Fruit fly (Drosophila melanogaster): Measurements from ENCODE around the gene Skp2.

The Skp2 gene

dm6 chr3R:4311067-4311723 is 26.3 kb downstream of the Skp2 start, which contains the start of gene Suv3:
Suv3 (plus strand) TSS chr3R:4311555.
- TF ChIP-seq GATAd (GFP tag; optimal IDR thresholded peaks at IDR 0.05) (no peak), rgr (GFP tag; optimal IDR thresholded peaks at IDR 0.05) (no peak), fru (GFP tag; optimal IDR thresholded peaks at IDR 0.05) (no peak), N (GFP tag; optimal IDR thresholded peaks at IDR 0.05) (no peak), sv (GFP tag; optimal IDR thresholded peaks at IDR 0.05) (no peak), psq (GFP tag; optimal IDR thresholded peaks at IDR 0.05) (peak; percentile 34), Jra (GFP tag; optimal IDR thresholded peaks at IDR 0.05) (no peak), sage (GFP tag; optimal IDR thresholded peaks at IDR 0.05) (no peak), CG9705 (GFP tag; optimal IDR thresholded peaks at IDR 0.05) (no peak), pan (optimal IDR thresholded peaks at IDR 0.05) (no peak), Sp1 (GFP tag; optimal IDR thresholded peaks at IDR 0.05) (peak; percentile 41), Rel (GFP tag; optimal IDR thresholded peaks at IDR 0.05) (no peak), Rel (tag; optimal IDR thresholded peaks at IDR 0.05) (peak; percentile 33), HLH106 (tag; optimal IDR thresholded peaks at IDR 0.05) (peak; percentile 69), OdsH (GFP tag; optimal IDR thresholded peaks at IDR 0.05) (no peak), usp (GFP tag; optimal IDR thresholded peaks at IDR 0.05) (no peak), h (GFP tag; optimal IDR thresholded peaks at IDR 0.05) (no peak), lola (GFP tag; optimal IDR thresholded peaks at IDR 0.05) (no peak), Mio (GFP tag; optimal IDR thresholded peaks at IDR 0.05) (no peak), woc (GFP tag; optimal IDR thresholded peaks at IDR 0.05) (no peak), Hnf4 (GFP tag; optimal IDR thresholded peaks at IDR 0.05) (no peak), dsf (GFP tag; optimal IDR thresholded peaks at IDR 0.05; ENCODE audit: borderline replicate concordance) (no peak)

DNA sequence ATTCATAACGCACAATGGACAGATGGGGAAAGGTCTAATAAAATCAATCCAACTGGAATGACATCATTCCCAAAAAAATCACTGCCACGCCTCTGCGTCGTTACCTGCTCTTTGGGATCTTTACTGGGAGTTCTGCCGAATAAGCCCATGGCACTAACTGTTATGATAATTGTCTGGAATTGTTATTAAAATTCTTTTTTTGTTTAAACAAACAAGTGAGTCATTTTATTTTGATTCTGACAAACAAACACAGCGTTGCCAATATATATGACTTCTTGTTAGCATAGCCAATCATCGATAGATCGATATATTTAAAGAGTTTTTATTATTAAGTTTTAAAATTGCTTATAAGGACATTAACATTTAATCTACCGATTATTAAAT is 26.8 kb downstream of the Skp2 start, which contains the start of gene Vps24:
Gene Vps24 (minus strand): TSS at position 265 of the 384 bp plus-strand sequence.
- TF ChIP-seq OdsH (GFP tag; optimal IDR thresholded peaks at IDR 0.05) (no peak), N (GFP tag; optimal IDR thresholded peaks at IDR 0.05) (no peak), GATAd (GFP tag; optimal IDR thresholded peaks at IDR 0.05) (no peak), Jra (GFP tag; optimal IDR thresholded peaks at IDR 0.05) (peak; percentile 64)

dm6 chr3R:4308708-4309107 is 28.8 kb downstream of the Skp2 start:
- TF ChIP-seq usp (GFP tag; optimal IDR thresholded peaks at IDR 0.05) (no peak), Hr78 (GFP tag; optimal IDR thresholded peaks at IDR 0.05) (no peak), sage (GFP tag; optimal IDR thresholded peaks at IDR 0.05) (no peak), Myc (optimal IDR thresholded peaks at IDR 0.05) (no peak), HLH106 (tag; optimal IDR thresholded peaks at IDR 0.05) (no peak), foxo (GFP tag; optimal IDR thresholded peaks at IDR 0.05) (no peak), CG32264 (GFP tag; optimal IDR thresholded peaks at IDR 0.05) (no peak)

DNA sequence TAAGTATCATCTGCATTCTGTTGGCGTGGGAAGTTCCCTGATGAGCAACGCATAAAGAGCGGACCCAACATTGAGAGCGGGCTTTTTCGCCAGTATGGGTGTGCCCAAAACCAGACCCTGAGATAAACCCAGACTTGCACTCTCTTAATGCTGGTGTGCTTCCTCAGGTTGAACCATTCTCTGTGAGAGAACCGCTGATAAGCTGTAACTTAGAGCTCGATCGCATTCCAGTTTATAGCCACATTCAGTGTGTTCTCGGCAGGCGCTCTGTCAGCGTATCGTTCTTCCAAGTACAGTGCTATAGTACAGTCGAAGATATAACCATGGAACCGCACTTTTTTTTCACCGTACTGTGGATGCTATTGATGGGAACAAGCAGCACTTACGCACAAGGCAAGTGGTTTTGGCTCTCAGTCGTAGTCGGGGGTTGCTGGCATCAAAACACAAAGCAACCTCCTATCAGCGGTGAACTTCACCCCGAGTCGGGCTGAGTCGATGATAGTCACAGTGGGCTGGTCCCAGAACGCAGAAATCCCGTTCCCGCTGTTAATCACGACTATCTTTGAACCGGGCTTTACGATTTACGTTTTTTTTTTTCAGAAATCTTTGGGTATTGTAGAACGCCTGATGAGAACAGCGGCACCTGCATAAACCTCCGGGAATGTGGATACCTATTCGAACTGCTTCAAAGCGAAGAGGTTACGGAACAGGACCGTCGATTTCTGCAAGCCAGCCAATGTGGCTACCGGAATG is 29.6 kb downstream of the Skp2 start, which contains the start of gene MP1:
Gene MP1 (plus strand): TSS at position 245 of the 753 bp plus-strand sequence.
- TF ChIP-seq rgr (GFP tag; optimal IDR thresholded peaks at IDR 0.05) (no peak), Hnf4 (GFP tag; optimal IDR thresholded peaks at IDR 0.05) (peak; percentile 39), Myc (optimal IDR thresholded peaks at IDR 0.05) (no peak), OdsH (GFP tag; optimal IDR thresholded peaks at IDR 0.05) (peak; percentile 29), Dif (GFP tag; optimal IDR thresholded peaks at IDR 0.05; ENCODE audit: partially characterized antibody) (peak; percentile 84), dl (GFP tag; optimal IDR thresholded peaks at IDR 0.05; ENCODE audit: insufficient read depth in 1 of 2, partially characterized antibody in 2 of 2) (peak; percentile 90 to 91), Rel (GFP tag; optimal IDR thresholded peaks at IDR 0.05) (no peak), Rel (tag; optimal IDR thresholded peaks at IDR 0.05) (peak; percentile 60), Hr83 (GFP tag; optimal IDR thresholded peaks at IDR 0.05; ENCODE audit: poor library complexity, severe bottlenecking) (peak; percentile 16)

DNA sequence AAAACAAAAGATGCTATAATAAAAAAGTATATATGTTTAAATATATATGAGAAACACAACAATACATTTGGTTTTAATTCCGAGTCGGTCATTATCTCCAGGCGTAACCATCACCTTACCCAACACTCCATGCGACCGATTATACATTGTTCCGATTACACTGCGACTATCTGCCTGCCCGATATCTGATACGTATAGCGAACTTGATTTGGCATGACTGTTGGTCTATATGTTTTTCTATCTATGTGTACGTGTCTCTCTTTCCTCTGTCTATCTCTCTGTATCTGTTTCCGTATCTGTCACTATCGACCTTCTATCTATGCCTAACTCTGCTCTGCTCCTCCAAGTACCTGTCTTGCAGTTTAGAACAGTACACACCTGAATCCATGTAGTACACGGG is 36.0 kb downstream of the Skp2 start:
- TF ChIP-seq tai (GFP tag; optimal IDR thresholded peaks at IDR 0.05) = no peak
- no peak for TF ChIP-seq Rel (GFP tag; optimal IDR thresholded peaks at IDR 0.05)
- no peak for TF ChIP-seq Rel (tag; optimal IDR thresholded peaks at IDR 0.05)
- no peak for TF ChIP-seq lola (GFP tag; optimal IDR thresholded peaks at IDR 0.05)
- no peak for TF ChIP-seq Dfd (GFP tag; optimal IDR thresholded peaks at IDR 0.05)

Data from whole organism, wandering third instar larva.